Fruit fly (Drosophila melanogaster) whole organism, wandering third instar larva: Measurements from ENCODE around the gene uif.

Experiments used
- Abd-B ChIP-seq: fragments of >200 bp; optimal IDR thresholded peaks from 2 replicates; lab custom pipeline; 2017; ENCODE audit warnings: missing biosample characterization, missing genetic modification characterization
- Dif ChIP-seq: fragments of 200-275, 200-300 bp; sonication (Bioruptor generic); optimal IDR thresholded peaks from 2 replicates; lab custom pipeline; 2018; ENCODE audit warnings: missing biosample characterization, missing genetic modification characterization; ENCODE audit not compliant: partially characterized antibody
- GATAd ChIP-seq: sonication (Bioruptor generic); optimal IDR thresholded peaks from 2 replicates; lab custom pipeline; 2016; ENCODE audit warnings: missing biosample characterization, missing genetic modification characterization
- h ChIP-seq: fragments of 200-800 bp; sonication (Bioruptor generic); optimal IDR thresholded peaks from 3 replicates; lab custom pipeline; 2016; ENCODE audit warnings: missing biosample characterization, mild to moderate bottlenecking, missing genetic modification characterization
- pan ChIP-seq: fragments of >200 bp; optimal IDR thresholded peaks from 2 replicates; lab custom pipeline; 2017

DNA sequence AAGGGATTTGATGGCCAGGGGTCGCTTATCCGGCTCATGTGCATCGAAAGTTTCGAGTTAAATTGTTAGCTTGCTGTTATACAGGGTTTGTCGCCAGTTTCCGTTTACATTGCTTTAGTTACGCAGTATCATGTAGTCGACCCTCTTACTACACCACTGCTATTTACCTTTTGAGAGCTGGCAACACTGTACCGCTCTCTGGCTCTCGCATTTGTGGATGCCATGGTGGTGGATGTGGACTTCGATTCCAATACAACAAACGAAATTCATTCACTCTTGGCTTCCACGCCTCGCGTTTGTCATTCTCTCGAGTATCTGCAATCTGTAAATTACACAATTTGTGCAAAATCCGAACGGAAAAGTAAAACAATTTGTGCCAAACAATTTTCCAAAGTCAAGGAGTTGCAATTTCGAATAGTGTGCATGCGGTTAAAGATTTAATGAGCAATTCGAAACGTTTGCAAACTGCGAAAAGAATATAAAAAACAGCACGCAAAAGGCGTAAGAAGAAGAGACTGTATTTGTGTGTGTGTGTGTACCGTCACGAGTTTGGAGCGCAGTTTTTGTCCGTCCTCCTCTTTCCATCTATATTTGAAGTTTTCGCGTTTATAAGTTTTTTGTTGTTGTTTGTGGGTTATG, 39.0 kb upstream of the uif start:
- peak; percentile 16 for TF ChIP-seq h
- TF ChIP-seq GATAd (GFP tag; lab: Kevin White, UChicago): no peak
- peak; percentile 60 for TF ChIP-seq Dif (GFP tag; lab: Kevin White, UChicago)
- no peak for TF ChIP-seq pan
- no peak for TF ChIP-seq Abd-B (GFP tag; lab: Kevin White, UChicago)
